Worm (Caenorhabditis elegans): ENCODE results near the gene T24H7.8.
A peak's percentile ranks its signal among the peaks of the same experiment; 100 is the strongest.

The T24H7.8 gene

ce11 chrII:6235432-6236092 is 6.3 kb upstream of the T24H7.8 start, which contains the start of gene T24H7.9 (continued):
- no peak for TF ChIP-seq cebp-1 (GFP tag; IDR thresholded peaks at IDR 0.05)
- peak; percentile 29 for TF ChIP-seq cebp-1 (tag; optimal IDR thresholded peaks at IDR 0.05)
- peak; percentile 24 for TF ChIP-seq lsl-1 (GFP tag; optimal IDR thresholded peaks at IDR 0.05)
- TF ChIP-seq ztf-26 (tag; optimal IDR thresholded peaks at IDR 0.05): no peak
- no peak for TF ChIP-seq B0035.1 (tag; optimal IDR thresholded peaks at IDR 0.05)
- no peak for TF ChIP-seq ceh-58 (GFP tag; IDR thresholded peaks at IDR 0.05)
- TF ChIP-seq zim-3 (tag; optimal IDR thresholded peaks at IDR 0.05): no peak
- no peak for TF ChIP-seq nhr-179 (tag; optimal IDR thresholded peaks at IDR 0.05)
- TF ChIP-seq F57A8.1 (GFP tag; optimal IDR thresholded peaks at IDR 0.05): no peak
- TF ChIP-seq ZK185.1 (tag; optimal IDR thresholded peaks at IDR 0.05; ENCODE audit: poor library complexity, severe bottlenecking): no peak
- no peak for TF ChIP-seq lag-1 (GFP tag; IDR thresholded peaks at IDR 0.05)
- TF ChIP-seq F23B12.7 (tag; optimal IDR thresholded peaks at IDR 0.05; ENCODE audit: insufficient read depth): peak; percentile 32
- no peak for TF ChIP-seq snpc-1.3 (tag; optimal IDR thresholded peaks at IDR 0.05; ENCODE audit: insufficient read depth)
- peak; percentile 74 for TF ChIP-seq efl-1 (GFP tag; optimal IDR thresholded peaks at IDR 0.05)
- no peak for TF ChIP-seq athp-1 (tag; optimal IDR thresholded peaks at IDR 0.05)
- no peak for TF ChIP-seq egrh-3 (GFP tag; IDR thresholded peaks at IDR 0.05)
- peak; percentile 26; the same call in 1 of the 2 replicates for TF ChIP-seq F33H1.4 (GFP tag; IDR thresholded peaks at IDR 0.05)
- no peak for TF ChIP-seq somi-1 (GFP tag; optimal IDR thresholded peaks at IDR 0.05)
- TF ChIP-seq mcd-1 (GFP tag; IDR thresholded peaks at IDR 0.05): no peak
- no peak for TF ChIP-seq dox-1 (GFP tag; IDR thresholded peaks at IDR 0.05)
- no peak for TF ChIP-seq tbp1 (GFP tag; optimal IDR thresholded peaks at IDR 0.05)
- TF ChIP-seq K11D2.4 (GFP tag; IDR thresholded peaks at IDR 0.05): no peak
- TF ChIP-seq hsf-1 (GFP tag; IDR thresholded peaks at IDR 0.05): no peak
- TF ChIP-seq mel-28 (tag; optimal IDR thresholded peaks at IDR 0.05; ENCODE audit: borderline replicate concordance): no peak
- no peak for TF ChIP-seq ceh-79 (tag; optimal IDR thresholded peaks at IDR 0.05)
- TF ChIP-seq bed-1 (GFP tag; IDR thresholded peaks at IDR 0.05): no peak
- no peak for TF ChIP-seq egl-18 (GFP tag; IDR thresholded peaks at IDR 0.05)
- 0 out of 2 replicates have a peak, but pooled peaks have one; percentile 17 for TF ChIP-seq nfyb-1 (GFP tag; IDR thresholded peaks at IDR 0.05)
- TF ChIP-seq akir-1 (GFP tag; optimal IDR thresholded peaks at IDR 0.05): no peak
- TF ChIP-seq ceh-40 (GFP tag; IDR thresholded peaks at IDR 0.05): no peak
- TF ChIP-seq F39B2.1 (GFP tag; IDR thresholded peaks at IDR 0.05): no peak
- TF ChIP-seq unc-62 (GFP tag; optimal IDR thresholded peaks at IDR 0.05): no peak
- no peak for TF ChIP-seq die-1 (tag; optimal IDR thresholded peaks at IDR 0.05)
- TF ChIP-seq pha-4 (tag; optimal IDR thresholded peaks at IDR 0.05): no peak
- TF ChIP-seq him-1 (tag; optimal IDR thresholded peaks at IDR 0.05): no peak
- TF ChIP-seq hmg-20 (GFP tag; IDR thresholded peaks at IDR 0.05): no peak
- no peak for TF ChIP-seq unc-130 (GFP tag; optimal IDR thresholded peaks at IDR 0.05)
- TF ChIP-seq mxl-1 (tag; optimal IDR thresholded peaks at IDR 0.05): no peak
- TF ChIP-seq let-607 (tag; optimal IDR thresholded peaks at IDR 0.05): no peak
- TF ChIP-seq sea-2 (GFP tag; IDR thresholded peaks at IDR 0.05): no peak
- no peak for TF ChIP-seq hmg-1.2 (GFP tag; IDR thresholded peaks at IDR 0.05)
- TF ChIP-seq aptf-2 (GFP tag; conservative IDR thresholded peaks at IDR 0.05): no peak
- TF ChIP-seq zfh-2 (GFP tag; conservative IDR thresholded peaks at IDR 0.05): no peak
- TF ChIP-seq madf-6 (GFP tag; IDR thresholded peaks at IDR 0.05): peak; percentile 89
- TF ChIP-seq F57C9.4 (tag; optimal IDR thresholded peaks at IDR 0.05): no peak
- no peak for TF ChIP-seq F55B11.4 (tag; optimal IDR thresholded peaks at IDR 0.05; ENCODE audit: borderline replicate concordance, insufficient read depth)
- TF ChIP-seq nfya-2 (GFP tag; IDR thresholded peaks at IDR 0.05): no peak
- TF ChIP-seq rpc-1 (optimal IDR thresholded peaks at IDR 0.05): no peak
- TF ChIP-seq rpc-1 (tag; optimal IDR thresholded peaks at IDR 0.05): no peak
